Fruit fly (Drosophila melanogaster): ENCODE data around the gene CG43138.

Gene CG43138

dm6 chrX:7543891-7544290 lies 15.8 kb downstream of the CG43138 start (continued):
- TF ChIP-seq Smox (GFP tag; optimal IDR thresholded peaks at IDR 0.05) (peak; percentile 46), Met (GFP tag; optimal IDR thresholded peaks at IDR 0.05) (peak; percentile 73), CG11294 (GFP tag; IDR thresholded peaks at IDR 0.05) (no peak), esn (GFP tag; optimal IDR thresholded peaks at IDR 0.05) (peak; percentile 68), CG6792 (GFP tag; optimal IDR thresholded peaks at IDR 0.05) (peak; percentile 56), OdsH (GFP tag; optimal IDR thresholded peaks at IDR 0.05) (peak; percentile 68), fd59A (GFP tag; optimal IDR thresholded peaks at IDR 0.05) (peak; percentile 72), fd85E (GFP tag; optimal IDR thresholded peaks at IDR 0.05) (no peak), cyc (GFP tag; optimal IDR thresholded peaks at IDR 0.05) (peak; percentile 57), dac (GFP tag; optimal IDR thresholded peaks at IDR 0.05) (peak; percentile 16), Eip78C (GFP tag) (peak; percentile 92), CG32006 (GFP tag; optimal IDR thresholded peaks at IDR 0.05) (peak; percentile 72), CG6276 (GFP tag; optimal IDR thresholded peaks at IDR 0.05) (peak; percentile 21), CG11762 (GFP tag; optimal IDR thresholded peaks at IDR 0.05; ENCODE audit: insufficient read depth) (peak; percentile 43), CG10631 (GFP tag; optimal IDR thresholded peaks at IDR 0.05) (peak; percentile 79), CG6808 (GFP tag; optimal IDR thresholded peaks at IDR 0.05) (peak; percentile 45), CG8119 (GFP tag; IDR thresholded peaks at IDR 0.05) (peak; percentile 64), svp (GFP tag) (peak; percentile 75), CG3032 (tag; optimal IDR thresholded peaks at IDR 0.05) (peak; percentile 62), spab (GFP tag; optimal IDR thresholded peaks at IDR 0.05) (peak; percentile 52), CG8632 (GFP tag; optimal IDR thresholded peaks at IDR 0.05) (peak; percentile 64), CG1621 (tag; optimal IDR thresholded peaks at IDR 0.05) (peak; percentile 68), CG15336 (GFP tag; IDR thresholded peaks at IDR 0.05) (peak; percentile 51; the same call in 1 of the 2 replicates)

DNA sequence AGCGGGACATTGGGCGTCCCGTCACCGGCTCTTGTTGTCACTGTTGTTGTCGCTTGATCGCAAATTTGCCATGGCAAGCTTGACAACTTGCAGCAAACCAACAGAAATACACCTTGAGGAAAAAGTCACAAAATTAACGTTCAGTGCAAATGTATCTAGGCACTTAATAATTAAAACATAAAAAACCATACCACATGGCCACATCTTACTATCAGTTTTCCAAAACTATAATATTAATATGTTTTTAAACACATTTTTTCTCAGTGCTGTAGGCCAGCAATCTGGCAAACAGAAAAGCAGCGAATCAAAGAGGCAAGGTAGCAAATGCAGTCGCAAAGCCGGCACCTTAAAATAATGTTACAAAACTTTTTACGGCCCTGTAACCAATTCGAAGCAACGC lies 18.3 kb downstream of the CG43138 start:
- no peak for TF ChIP-seq CG11294 (GFP tag; IDR thresholded peaks at IDR 0.05)
- peak; percentile 15 for TF ChIP-seq lz (GFP tag; optimal IDR thresholded peaks at IDR 0.05)
- TF ChIP-seq CG15336 (GFP tag; IDR thresholded peaks at IDR 0.05): peak; percentile 40; the same call in 1 of the 2 replicates
- no peak for TF ChIP-seq Sox15 (GFP tag; optimal IDR thresholded peaks at IDR 0.05)
- peak; percentile 38 for TF ChIP-seq fd59A (GFP tag; optimal IDR thresholded peaks at IDR 0.05)
- TF ChIP-seq Met (GFP tag; optimal IDR thresholded peaks at IDR 0.05): no peak
- no peak for TF ChIP-seq Sox102F (GFP tag; optimal IDR thresholded peaks at IDR 0.05)
- no peak for TF ChIP-seq fd85E (GFP tag; optimal IDR thresholded peaks at IDR 0.05)
- peak; percentile 22 for TF ChIP-seq svp (GFP tag)
- peak; percentile 8 for TF ChIP-seq Hr39 (GFP tag; optimal IDR thresholded peaks at IDR 0.05)
- TF ChIP-seq CG8119 (GFP tag; IDR thresholded peaks at IDR 0.05): peak; percentile 34; the same call in 1 of the 3 replicates
- no peak for TF ChIP-seq CG34406 (GFP tag; optimal IDR thresholded peaks at IDR 0.05)
- TF ChIP-seq Hr4 (GFP tag; optimal IDR thresholded peaks at IDR 0.05): no peak
- no peak for TF ChIP-seq Hr38 (GFP tag; optimal IDR thresholded peaks at IDR 0.05)
- peak; percentile 9 for TF ChIP-seq Eip75B (GFP tag; optimal IDR thresholded peaks at IDR 0.05)
- peak; percentile 21 for TF ChIP-seq dsx (GFP tag; optimal IDR thresholded peaks at IDR 0.05; ENCODE audit: poor library complexity, severe bottlenecking)
- peak in 1 of 2 experiments; percentile 4 for TF ChIP-seq salr (GFP tag; optimal IDR thresholded peaks at IDR 0.05)
- peak; percentile 69 for TF ChIP-seq CG6163 (GFP tag; IDR thresholded peaks at IDR 0.05)
- no peak for TF ChIP-seq Smox (GFP tag; optimal IDR thresholded peaks at IDR 0.05)
- no peak for TF ChIP-seq cyc (GFP tag; optimal IDR thresholded peaks at IDR 0.05)
- no peak for TF ChIP-seq spab (GFP tag; optimal IDR thresholded peaks at IDR 0.05)
- 0 out of 3 replicates have a peak, but pooled peaks have one; percentile 34 for TF ChIP-seq eg (GFP tag; IDR thresholded peaks at IDR 0.05)
- TF ChIP-seq Gug (GFP tag; IDR thresholded peaks at IDR 0.05): peak; percentile 29; the same call in 1 of the 2 replicates
- TF ChIP-seq CG11902 (GFP tag; optimal IDR thresholded peaks at IDR 0.05): no peak
- TF ChIP-seq OdsH (GFP tag; optimal IDR thresholded peaks at IDR 0.05): peak; percentile 24
- TF ChIP-seq vri (GFP tag; optimal IDR thresholded peaks at IDR 0.05): no peak
- peak; percentile 12 for TF ChIP-seq CG6276 (GFP tag; optimal IDR thresholded peaks at IDR 0.05)
- TF ChIP-seq Blimp-1 (GFP tag; optimal IDR thresholded peaks at IDR 0.05): no peak
- TF ChIP-seq Ets96B (tag; optimal IDR thresholded peaks at IDR 0.05): peak; percentile 48
- peak; percentile 44 for TF ChIP-seq CG32006 (GFP tag; optimal IDR thresholded peaks at IDR 0.05)
- peak; percentile 20 for TF ChIP-seq CG1621 (tag; optimal IDR thresholded peaks at IDR 0.05)
- TF ChIP-seq achi (GFP tag; optimal IDR thresholded peaks at IDR 0.05): peak; percentile 34
- no peak for TF ChIP-seq Sox14 (GFP tag; optimal IDR thresholded peaks at IDR 0.05)
- TF ChIP-seq Lpt (GFP tag; optimal IDR thresholded peaks at IDR 0.05): no peak
- peak; percentile 43 for TF ChIP-seq CG10669 (GFP tag; optimal IDR thresholded peaks at IDR 0.05)
- TF ChIP-seq esn (GFP tag; optimal IDR thresholded peaks at IDR 0.05): peak; percentile 2
- no peak for TF ChIP-seq CG7368 (GFP tag; optimal IDR thresholded peaks at IDR 0.05)
- no peak for TF ChIP-seq dac (GFP tag; optimal IDR thresholded peaks at IDR 0.05)
- peak; percentile 44 for TF ChIP-seq CG10631 (GFP tag; optimal IDR thresholded peaks at IDR 0.05)
- no peak for TF ChIP-seq Eip93F (GFP tag; optimal IDR thresholded peaks at IDR 0.05)
- peak; percentile 46 for TF ChIP-seq pdm3 (GFP tag; optimal IDR thresholded peaks at IDR 0.05)
- peak; percentile 29 for TF ChIP-seq CG6808 (GFP tag; optimal IDR thresholded peaks at IDR 0.05)
